Fruit fly (Drosophila melanogaster) whole organism, wandering third instar larva: ENCODE measurements around the gene Rai1.

Experiments
- Abd-B ChIP-seq: fragments of >200 bp; optimal IDR thresholded peaks from 2 replicates; lab custom pipeline; 2017; ENCODE audit warnings: missing biosample characterization, missing genetic modification characterization
- CrebA ChIP-seq: fragments of 200-800 bp; sonication (Bioruptor generic); optimal IDR thresholded peaks from 2 replicates; lab custom pipeline; 2016; ENCODE audit warnings: missing biosample characterization, mild to moderate bottlenecking, missing genetic modification characterization, borderline replicate concordance
- HLH106 ChIP-seq: fragments of 200-800 bp; optimal IDR thresholded peaks from 3 replicates; lab custom pipeline; 2019; ENCODE audit warnings: missing biosample characterization, mild to moderate bottlenecking, missing genetic modification characterization, moderate library complexity
- Hr78 ChIP-seq: fragments of >200 bp; optimal IDR thresholded peaks from 2 replicates; lab custom pipeline; 2017; ENCODE audit warnings: missing biosample characterization, missing genetic modification characterization
- Jra ChIP-seq: sonication (Bioruptor generic); optimal IDR thresholded peaks from 2 replicates; lab custom pipeline; 2016; ENCODE audit warnings: missing biosample characterization, missing genetic modification characterization
- Sp1 ChIP-seq: fragments of 200-800 bp; sonication (Bioruptor generic); optimal IDR thresholded peaks from 3 replicates; lab custom pipeline; 2019; ENCODE audit warnings: missing biosample characterization, mild to moderate bottlenecking, missing genetic modification characterization, moderate library complexity
- Vsx2 ChIP-seq: fragments of 200-300, 225-300 bp; sonication (Bioruptor generic); optimal IDR thresholded peaks from 2 replicates; lab custom pipeline; 2018; ENCODE audit warnings: missing biosample characterization, missing genetic modification characterization; ENCODE audit not compliant: partially characterized antibody
- dmrt93B ChIP-seq: fragments of 200-800 bp; sonication (Bioruptor generic); optimal IDR thresholded peaks from 2 replicates; lab custom pipeline; 2018; ENCODE audit warnings: missing biosample characterization, mild to moderate bottlenecking, missing genetic modification characterization
- dsf ChIP-seq: sonication (Bioruptor generic); optimal IDR thresholded peaks from 2 replicates; lab custom pipeline; 2016; ENCODE audit warnings: missing biosample characterization, missing genetic modification characterization, borderline replicate concordance
- foxo ChIP-seq, 2 experiments: fragments of 200-800 bp; sonication (Bioruptor generic); optimal IDR thresholded peaks; 2 replicates in 1 of 2; 3 replicates in 1 of 2; lab custom pipeline; 2016 to 2017; ENCODE audit warnings: missing biosample characterization in 2 of 2, missing genetic modification characterization in 2 of 2
- h ChIP-seq: fragments of 200-800 bp; sonication (Bioruptor generic); optimal IDR thresholded peaks from 3 replicates; lab custom pipeline; 2016; ENCODE audit warnings: missing biosample characterization, mild to moderate bottlenecking, missing genetic modification characterization
- jim ChIP-seq: fragments of 175-275, 200-325 bp; sonication (Bioruptor generic); optimal IDR thresholded peaks from 2 replicates; lab custom pipeline; 2016; ENCODE audit warnings: missing biosample characterization, mild to moderate bottlenecking, missing genetic modification characterization
- psq ChIP-seq: fragments of 200-800 bp; sonication (Bioruptor generic); optimal IDR thresholded peaks from 3 replicates; lab custom pipeline; 2017; ENCODE audit warnings: missing biosample characterization, mild to moderate bottlenecking, missing genetic modification characterization, moderate library complexity

DNA sequence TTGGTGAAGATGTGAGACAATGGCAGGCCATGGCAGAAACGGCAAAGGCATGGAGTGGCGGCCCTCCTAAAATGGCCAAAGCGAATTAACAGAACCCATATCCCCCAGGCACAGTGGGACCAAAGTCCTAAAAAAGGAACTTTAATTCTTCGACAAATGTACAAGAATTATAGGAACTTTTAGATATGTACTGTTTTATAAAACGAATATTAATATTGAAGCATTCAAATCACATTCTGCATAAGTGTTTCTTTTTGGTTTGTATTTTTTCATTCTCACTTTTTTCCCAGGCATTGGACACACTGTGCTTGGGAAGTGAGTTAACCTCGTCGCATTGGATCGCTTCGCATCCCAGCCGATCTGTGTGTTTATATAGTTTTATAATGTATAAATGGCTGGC lies 38.2 kb downstream of the Rai1 start:
- TF ChIP-seq h (GFP tag; lab: Kevin White, UChicago): peak; percentile 42
- no peak for TF ChIP-seq dsf (GFP tag; lab: Kevin White, UChicago)
- no peak for TF ChIP-seq dmrt93B (GFP tag; lab: Kevin White, UChicago)
- TF ChIP-seq psq (GFP tag; lab: Kevin White, UChicago): no peak
- TF ChIP-seq Vsx2 (GFP tag; lab: Kevin White, UChicago): no peak
- TF ChIP-seq Hr78 (GFP tag; lab: Kevin White, UChicago): no peak
- no peak for TF ChIP-seq Jra
- TF ChIP-seq Sp1: no peak
- TF ChIP-seq CrebA: no peak
- no peak for TF ChIP-seq Abd-B
- TF ChIP-seq jim (GFP tag; lab: Kevin White, UChicago): no peak
- TF ChIP-seq foxo (GFP tag; optimal IDR thresholded peaks at IDR 0.05; lab: Kevin White, UChicago): peak in 1 of 2 experiments; percentile 55
- peak; percentile 8 for TF ChIP-seq HLH106 (tag; lab: Kevin White, UChicago)
